Worm (Caenorhabditis elegans): ENCODE measurements around the gene F42G4.5.

ce11 chrII:13056580-13056979, 16.7 kb upstream of the F42G4.5 start, which contains the start of gene zyx-1:
- TF ChIP-seq lin-13 (GFP tag; optimal IDR thresholded peaks at IDR 0.05) (no peak), egl-13 (tag; optimal IDR thresholded peaks at IDR 0.05) (no peak), nhr-76 (tag; optimal IDR thresholded peaks at IDR 0.05) (no peak), nhr-90 (tag; optimal IDR thresholded peaks at IDR 0.05; ENCODE audit: poor library complexity) (no peak), fos-1 (tag; optimal IDR thresholded peaks at IDR 0.05) (no peak), ztf-11 (tag; optimal IDR thresholded peaks at IDR 0.05) (no peak), lir-3 (tag; optimal IDR thresholded peaks at IDR 0.05; ENCODE audit: poor library complexity) (no peak), lin-15B (tag; optimal IDR thresholded peaks at IDR 0.05) (no peak)

Data from whole organism, L1 larva.